Worm (Caenorhabditis elegans): ENCODE data around the gene gpa-4.
A peak's percentile ranks its signal among the peaks of the same experiment; 100 is the strongest.

The gpa-4 gene

DNA sequence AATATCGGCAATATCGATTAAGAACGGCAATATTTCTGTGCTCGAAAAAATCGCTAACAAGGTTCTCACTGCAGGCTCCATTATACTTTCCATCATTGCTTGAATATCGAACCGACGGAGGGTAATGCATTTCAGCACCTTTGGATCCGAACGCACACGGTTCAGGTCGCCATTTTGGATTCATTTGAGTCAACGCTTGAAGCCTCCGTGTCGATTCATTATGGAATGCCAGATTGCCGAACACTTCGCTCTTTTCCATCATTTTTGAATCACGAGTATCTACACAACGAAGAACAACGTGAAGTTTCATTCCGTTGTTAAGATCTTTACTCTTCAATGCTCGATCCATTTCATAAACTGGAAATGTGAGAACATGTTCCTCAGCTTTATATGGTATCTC, 20.6 kb downstream of the gpa-4 start:
- TF ChIP-seq hlh-8 (tag; optimal IDR thresholded peaks at IDR 0.05) (no peak), pros-1 (tag; optimal IDR thresholded peaks at IDR 0.05) (no peak), elt-4 (tag; optimal IDR thresholded peaks at IDR 0.05) (no peak), ceh-14 (tag; optimal IDR thresholded peaks at IDR 0.05) (no peak), hlh-13 (GFP tag; optimal IDR thresholded peaks at IDR 0.05) (no peak), rnt-1 (tag; optimal IDR thresholded peaks at IDR 0.05) (no peak), npax-4 (tag; optimal IDR thresholded peaks at IDR 0.05) (no peak), nhr-232 (tag; optimal IDR thresholded peaks at IDR 0.05) (no peak), eyg-1 (tag; optimal IDR thresholded peaks at IDR 0.05) (no peak), C38D4.7 (GFP tag; optimal IDR thresholded peaks at IDR 0.05) (no peak), ceh-45 (GFP tag; IDR thresholded peaks at IDR 0.05) (no peak), ets-4 (tag; optimal IDR thresholded peaks at IDR 0.05) (no peak), mec-3 (tag; optimal IDR thresholded peaks at IDR 0.05; ENCODE audit: borderline replicate concordance) (no peak), ceh-2 (tag; optimal IDR thresholded peaks at IDR 0.05) (no peak), nhr-11 (tag; optimal IDR thresholded peaks at IDR 0.05) (no peak), ceh-19 (GFP tag; optimal IDR thresholded peaks at IDR 0.05) (no peak), zip-5 (tag; optimal IDR thresholded peaks at IDR 0.05) (no peak), gmeb-2 (tag; optimal IDR thresholded peaks at IDR 0.05) (no peak), ceh-22 (tag; optimal IDR thresholded peaks at IDR 0.05) (no peak), ama-1 (optimal IDR thresholded peaks at IDR 0.05) (no peak)

DNA sequence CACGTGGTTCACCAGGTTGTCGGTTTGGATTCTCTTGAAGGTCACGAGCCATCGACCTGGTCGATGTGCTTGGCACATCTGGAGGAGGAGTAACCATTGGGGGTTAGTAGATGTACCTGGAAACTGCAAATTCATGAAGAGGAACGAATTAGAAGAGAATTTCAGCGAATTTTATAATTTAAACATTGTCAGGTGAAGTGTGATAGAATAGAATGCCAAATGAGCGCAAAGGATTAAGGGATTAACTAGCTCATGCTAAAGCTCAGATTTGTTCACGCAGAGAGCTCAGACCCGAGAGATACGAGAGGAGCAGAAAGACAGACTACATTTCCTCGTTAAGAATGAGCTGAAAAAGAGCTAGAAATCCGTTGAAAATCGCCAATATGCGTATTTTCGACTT, 23.6 kb downstream of the gpa-4 start, which contains the start of gene daf-18:
daf-18 (minus strand) TSS at position 126 of the 400 bp plus-strand sequence.
- TF ChIP-seq unc-3 (GFP tag; conservative IDR thresholded peaks at IDR 0.05) (no peak), unc-3 (tag; optimal IDR thresholded peaks at IDR 0.05) (no peak), dve-1 (tag; optimal IDR thresholded peaks at IDR 0.05) (peak; percentile 3)

DNA sequence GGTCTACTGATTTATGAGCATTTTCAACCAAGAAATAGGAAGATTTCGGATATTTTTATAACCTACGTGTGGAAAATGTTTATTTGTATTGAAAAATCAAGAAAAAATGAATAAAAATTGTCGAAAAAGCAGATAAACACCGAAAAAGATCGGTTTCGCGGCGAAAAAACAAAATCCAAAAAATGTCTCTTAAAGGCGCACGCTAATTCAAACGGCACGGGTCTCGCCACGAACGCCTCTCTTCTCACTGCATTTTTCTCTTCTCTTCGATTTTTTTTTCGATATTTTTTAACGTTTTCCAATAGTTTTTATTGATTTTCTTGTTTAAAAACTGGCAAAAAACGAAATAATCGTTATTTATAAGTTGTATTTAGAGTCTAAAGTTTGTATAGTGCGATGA, 24.1 kb downstream of the gpa-4 start:
- no peak for TF ChIP-seq ceh-9 (tag; optimal IDR thresholded peaks at IDR 0.05)
- no peak for TF ChIP-seq eyg-1 (tag; optimal IDR thresholded peaks at IDR 0.05)
- TF ChIP-seq K02D7.2 (tag; optimal IDR thresholded peaks at IDR 0.05) = no peak
- TF ChIP-seq unc-55 (GFP tag; optimal IDR thresholded peaks at IDR 0.05) = no peak
- peak; percentile 11 for TF ChIP-seq nfya-1 (tag; optimal IDR thresholded peaks at IDR 0.05)
- TF ChIP-seq ceh-6 (GFP tag; optimal IDR thresholded peaks at IDR 0.05) = no peak
- no peak for TF ChIP-seq C38D4.7 (GFP tag; optimal IDR thresholded peaks at IDR 0.05)
- TF ChIP-seq lim-6 (tag; optimal IDR thresholded peaks at IDR 0.05) = no peak
- TF ChIP-seq pha-2 (tag; optimal IDR thresholded peaks at IDR 0.05) = no peak
- TF ChIP-seq zip-5 (tag; optimal IDR thresholded peaks at IDR 0.05) = no peak
- TF ChIP-seq ceh-18 (tag; optimal IDR thresholded peaks at IDR 0.05) = no peak
- TF ChIP-seq pros-1 (tag; optimal IDR thresholded peaks at IDR 0.05) = no peak
- no peak for TF ChIP-seq fkh-10 (GFP tag; optimal IDR thresholded peaks at IDR 0.05)
- TF ChIP-seq ceh-48 (tag; optimal IDR thresholded peaks at IDR 0.05) = peak; percentile 56
- no peak for TF ChIP-seq nhr-232 (tag; optimal IDR thresholded peaks at IDR 0.05)

DNA sequence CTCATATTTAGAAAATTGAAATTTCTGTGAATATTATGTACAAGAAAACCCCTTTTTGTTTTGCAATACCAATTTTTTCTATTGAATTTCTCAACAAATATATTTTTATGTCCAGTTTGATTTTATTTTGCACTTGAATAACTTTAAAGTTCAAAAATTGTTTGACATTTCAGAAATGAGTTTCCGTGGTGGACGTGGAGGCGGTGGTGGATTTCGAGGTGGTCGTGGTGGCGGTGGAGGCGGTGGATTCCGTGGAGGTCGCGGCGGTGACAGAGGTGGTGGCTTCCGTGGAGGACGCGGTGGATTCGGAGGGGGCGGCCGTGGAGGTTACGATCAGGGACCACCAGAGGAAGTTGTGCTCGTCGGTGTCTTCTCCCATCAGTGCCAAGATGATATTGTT, 24.5 kb downstream of the gpa-4 start, which contains the start of gene garr-1:
garr-1 (plus strand) TSS at position 174 of the 400 bp plus-strand sequence.
- TF ChIP-seq ref-2 (tag; optimal IDR thresholded peaks at IDR 0.05) (no peak), eyg-1 (tag; optimal IDR thresholded peaks at IDR 0.05) (no peak), sox-4 (tag; optimal IDR thresholded peaks at IDR 0.05) (no peak), hlh-8 (tag; optimal IDR thresholded peaks at IDR 0.05) (no peak)

DNA sequence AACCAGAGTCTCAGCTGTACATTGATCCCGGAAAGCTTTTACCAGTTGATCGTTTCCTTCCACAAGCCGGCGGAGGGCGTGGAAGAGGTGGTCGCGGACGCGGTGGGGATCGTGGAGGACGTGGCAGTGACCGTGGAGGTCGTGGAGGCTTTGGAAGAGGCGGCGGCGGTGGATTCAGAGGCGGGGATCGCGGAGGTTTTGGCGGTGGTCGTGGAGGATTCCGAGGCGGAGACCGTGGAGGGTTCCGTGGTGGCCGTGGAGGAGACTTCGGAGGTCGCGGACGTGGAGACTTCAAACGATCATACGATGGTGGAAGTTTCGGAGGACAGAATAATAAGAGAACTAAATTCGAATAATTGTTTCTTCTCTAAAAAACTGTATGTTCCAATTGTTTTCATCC, 25.1 kb downstream of the gpa-4 start:
- TF ChIP-seq ceh-19 (GFP tag; optimal IDR thresholded peaks at IDR 0.05) (no peak), unc-55 (GFP tag; optimal IDR thresholded peaks at IDR 0.05) (no peak), odd-2 (tag; optimal IDR thresholded peaks at IDR 0.05) (no peak), fkh-6 (tag; optimal IDR thresholded peaks at IDR 0.05) (no peak)

Data from whole organism, late embryonic.